Worm (Caenorhabditis elegans) whole organism, mixed stage, embryonic: ENCODE measurements around the gene rheb-1.

Experiments
- blmp-1 ChIP-seq: fragments of 150-350 bp; optimal IDR thresholded peaks from 2 replicates; lab custom pipeline; 2014; ENCODE audit warnings: missing biosample characterization, missing genetic modification characterization
- ceh-43 ChIP-seq: fragments of 200-800 bp; sonication (Bioruptor generic); optimal IDR thresholded peaks from 2 replicates; lab custom pipeline; 2018; ENCODE audit warnings: mild to moderate bottlenecking, missing genetic modification characterization, moderate library complexity, missing compliant biosample characterization
- nhr-12 ChIP-seq: fragments of 150-350 bp; optimal IDR thresholded peaks from 2 replicates; lab custom pipeline; 2014; ENCODE audit warnings: missing biosample characterization, missing genetic modification characterization
- nhr-237 ChIP-seq: fragments of 150-350 bp; optimal IDR thresholded peaks from 2 replicates; lab custom pipeline; 2014; ENCODE audit warnings: missing biosample characterization, missing genetic modification characterization
- sem-2 ChIP-seq: fragments of 200-800 bp; sonication (Bioruptor generic); optimal IDR thresholded peaks from 2 replicates; lab custom pipeline; 2018; ENCODE audit warnings: mild to moderate bottlenecking, missing genetic modification characterization, missing compliant biosample characterization
- sptf-1 ChIP-seq: sonication (generic microtip); optimal IDR thresholded peaks from 2 replicates; lab custom pipeline; 2017; ENCODE audit warnings: mild to moderate bottlenecking, missing genetic modification characterization, moderate library complexity, missing compliant biosample characterization

DNA sequence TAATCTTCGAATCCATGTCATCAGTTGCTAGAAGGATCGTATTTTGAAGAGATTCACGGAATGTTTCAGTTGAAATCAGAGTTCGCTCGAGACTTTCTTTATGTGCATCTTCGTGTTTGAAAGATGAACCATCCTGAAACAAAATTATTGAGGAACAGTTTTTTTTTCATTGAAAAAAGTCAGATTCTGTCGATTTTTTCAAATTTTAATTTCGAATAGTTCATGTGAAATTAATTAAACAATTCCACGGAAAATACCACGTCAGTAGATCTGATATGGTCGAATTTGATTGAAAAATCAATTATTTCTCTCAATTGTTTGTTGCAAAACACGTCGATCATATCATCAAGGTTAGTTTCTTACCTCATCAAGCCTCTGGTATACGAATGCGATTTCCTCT, 16.4 kb downstream of the rheb-1 start, which contains the start of gene F54C8.1:
- TF ChIP-seq nhr-237 (tag; lab: Kevin White, UChicago) (no peak), sptf-1 (tag; lab: Kevin White, UChicago) (no peak), sem-2 (GFP tag; lab: Kevin White, UChicago) (no peak), blmp-1 (tag; lab: Kevin White, UChicago) (no peak), ceh-43 (GFP tag; lab: Kevin White, UChicago) (no peak), nhr-12 (no peak)
